Fruit fly (Drosophila melanogaster) whole organism, embryonic: ENCODE results near the gene Or85a.

ENCODE experiments used
- B-H1 ChIP-seq: fragments of 200-800 bp; sonication (Bioruptor generic); IDR thresholded peaks from 3 replicates; pipeline ENCODE4 v1.3.6; 2022; ENCODE audit warnings: missing biosample characterization, missing genetic modification characterization
- Bdp1 ChIP-seq: fragments of 200-800 bp; sonication (Bioruptor generic); optimal IDR thresholded peaks from 3 replicates; lab custom pipeline; 2016; ENCODE audit warnings: missing biosample characterization, missing genetic modification characterization
- CG10274 ChIP-seq: fragments of 200-800 bp; sonication (Bioruptor generic); optimal IDR thresholded peaks from 3 replicates; lab custom pipeline; 2017; ENCODE audit warnings: missing biosample characterization, mild to moderate bottlenecking, missing genetic modification characterization
- CG10366 ChIP-seq: fragments of 200-800 bp; sonication (Bioruptor generic); IDR thresholded peaks from 2 replicates; pipeline ENCODE4 v1.3.6; 2022; ENCODE audit warnings: missing biosample characterization, missing genetic modification characterization
- CG10565 ChIP-seq: fragments of 200-800 bp; sonication (Bioruptor generic); optimal IDR thresholded peaks from 3 replicates; lab custom pipeline; 2016; ENCODE audit warnings: missing biosample characterization, mild to moderate bottlenecking, missing genetic modification characterization
- CG11398 ChIP-seq: fragments of 200-800 bp; sonication (Bioruptor generic); optimal IDR thresholded peaks from 2 replicates; lab custom pipeline; 2016; ENCODE audit warnings: missing biosample characterization, missing genetic modification characterization
- CG12071 ChIP-seq: fragments of 200-800 bp; sonication (Bioruptor generic); optimal IDR thresholded peaks from 3 replicates; lab custom pipeline; 2018; ENCODE audit warnings: missing biosample characterization, mild to moderate bottlenecking, missing genetic modification characterization
- CG12391 ChIP-seq: fragments of 200-800 bp; sonication (Bioruptor generic); optimal IDR thresholded peaks from 3 replicates; lab custom pipeline; 2018; ENCODE audit warnings: missing biosample characterization, mild to moderate bottlenecking, missing genetic modification characterization, moderate library complexity
- CG14441 ChIP-seq: fragments of 200-800 bp; sonication (Bioruptor generic); IDR thresholded peaks from 2 replicates; pipeline ENCODE4 v1.3.6; 2022; ENCODE audit warnings: missing biosample characterization, missing genetic modification characterization
- CG17186 ChIP-seq: fragments of 200-800 bp; sonication (Bioruptor generic); optimal IDR thresholded peaks from 3 replicates; lab custom pipeline; 2017; ENCODE audit warnings: missing biosample characterization, missing genetic modification reagents, missing genetic modification characterization
- CG17568 ChIP-seq: fragments of 200-800 bp; sonication (Bioruptor generic); optimal IDR thresholded peaks from 2 replicates; lab custom pipeline; 2018; ENCODE audit warnings: missing biosample characterization, mild to moderate bottlenecking, missing genetic modification characterization, moderate library complexity
- CG18764 ChIP-seq: fragments of 200-800 bp; sonication (Bioruptor generic); optimal IDR thresholded peaks from 3 replicates; lab custom pipeline; 2016; ENCODE audit warnings: missing biosample characterization, missing genetic modification characterization
- CG33213 ChIP-seq: fragments of 200-800 bp; sonication (Bioruptor generic); optimal IDR thresholded peaks from 3 replicates; lab custom pipeline; 2016; ENCODE audit warnings: missing biosample characterization, missing genetic modification characterization
- CG34376 ChIP-seq: fragments of 200-800 bp; sonication (Bioruptor generic); optimal IDR thresholded peaks from 2 replicates; lab custom pipeline; 2018; ENCODE audit warnings: missing biosample characterization, mild to moderate bottlenecking, missing genetic modification characterization
- CG3726 ChIP-seq: fragments of 200-800 bp; sonication (Bioruptor generic); IDR thresholded peaks from 3 replicates; pipeline ENCODE4, ENCODE4 v1.3.6; 2022; ENCODE audit warnings: missing biosample characterization, missing genetic modification characterization
- CG4404 ChIP-seq: fragments of 200-800 bp; sonication (Bioruptor generic); IDR thresholded peaks from 2 replicates; pipeline ENCODE4 v1.3.6; 2022; ENCODE audit warnings: missing biosample characterization, missing genetic modification characterization
- CG6175 ChIP-seq: fragments of 200-800 bp; sonication (Bioruptor generic); IDR thresholded peaks from 3 replicates; pipeline ENCODE4 v1.3.6; 2022; ENCODE audit warnings: missing biosample characterization, missing genetic modification characterization
- CG6254 ChIP-seq: fragments of 200-800 bp; sonication (Bioruptor generic); optimal IDR thresholded peaks from 3 replicates; lab custom pipeline; 2017; ENCODE audit warnings: mild to moderate bottlenecking, missing biosample characterization, missing genetic modification reagents, missing genetic modification characterization
- CG7839 ChIP-seq: fragments of 200-800 bp; sonication (Bioruptor generic); optimal IDR thresholded peaks from 3 replicates; lab custom pipeline; 2018; ENCODE audit warnings: missing biosample characterization, mild to moderate bottlenecking, missing genetic modification characterization, moderate library complexity
- CG8478 ChIP-seq: fragments of >200 bp; optimal IDR thresholded peaks from 2 replicates; lab custom pipeline; 2018
- CG9797 ChIP-seq: fragments of 200-800 bp; sonication (Bioruptor generic); optimal IDR thresholded peaks from 3 replicates; lab custom pipeline; 2018; ENCODE audit warnings: missing biosample characterization, mild to moderate bottlenecking, missing genetic modification characterization
- CoRest ChIP-seq: fragments of 200-800 bp; sonication (Bioruptor generic); optimal IDR thresholded peaks from 3 replicates; lab custom pipeline; 2018; ENCODE audit warnings: missing biosample characterization, mild to moderate bottlenecking, missing genetic modification characterization, moderate library complexity
- CrebB ChIP-seq: fragments of 200-800 bp; sonication (Bioruptor generic); optimal IDR thresholded peaks from 3 replicates; lab custom pipeline; 2018; ENCODE audit warnings: missing biosample characterization, mild to moderate bottlenecking, missing genetic modification characterization
- Dek ChIP-seq: fragments of 200-800 bp; sonication (Bioruptor generic); optimal IDR thresholded peaks from 3 replicates; lab custom pipeline; 2019; ENCODE audit warnings: missing biosample characterization, mild to moderate bottlenecking, missing genetic modification characterization, moderate library complexity
- Drgx ChIP-seq: fragments of 200-800 bp; sonication (Bioruptor generic); IDR thresholded peaks from 2 replicates; pipeline ENCODE4 v1.3.6; 2022; ENCODE audit warnings: missing biosample characterization, missing genetic modification characterization
- HLH54F ChIP-seq: fragments of 200-800 bp; sonication (Bioruptor generic); optimal IDR thresholded peaks from 3 replicates; lab custom pipeline; 2016; ENCODE audit warnings: missing biosample characterization, missing genetic modification characterization
- Hr51 ChIP-seq, 2 experiments: fragments of 200-800 bp; sonication (Bioruptor generic); optimal IDR thresholded peaks; 2 replicates in 1 of 2; 3 replicates in 1 of 2; lab custom pipeline; 2016 to 2018; ENCODE audit warnings: missing biosample characterization in 2 of 2, missing genetic modification characterization in 2 of 2, mild to moderate bottlenecking in 1 of 2, moderate library complexity in 1 of 2
- Hr78 ChIP-seq, 2 experiments: fragments of 200-800 bp in 1 of 2; fragments of >200 bp in 1 of 2; sonication (Bioruptor generic) in 1 of 2; optimal IDR thresholded peaks; 2 replicates each; lab custom pipeline; 2017 to 2019; ENCODE audit warnings: missing biosample characterization in 2 of 2, missing genetic modification characterization in 2 of 2, mild to moderate bottlenecking in 1 of 2, moderate library complexity in 1 of 2
- Kr ChIP-seq: fragments of 200-800 bp; sonication (Bioruptor generic); optimal IDR thresholded peaks from 2 replicates; lab custom pipeline; 2017; ENCODE audit warnings: missing biosample characterization, mild to moderate bottlenecking, missing genetic modification characterization
- MBD-R2 ChIP-seq: fragments of 200-800 bp; sonication (Bioruptor generic); IDR thresholded peaks from 2 replicates; pipeline ENCODE4 v1.3.6; 2022; ENCODE audit warnings: missing biosample characterization, missing genetic modification characterization
- Sin3A ChIP-seq: fragments of >200 bp; optimal IDR thresholded peaks from 2 replicates; lab custom pipeline; 2018
- Sry-β ChIP-seq: fragments of 200-800 bp; sonication (Bioruptor generic); optimal IDR thresholded peaks from 2 replicates; lab custom pipeline; 2018; ENCODE audit warnings: missing biosample characterization, mild to moderate bottlenecking, missing genetic modification characterization, moderate library complexity
- Stat92E ChIP-seq, 3 experiments: fragments of >200 bp in 2 of 3; fragments of 200-800 bp in 1 of 3; sonication (Bioruptor generic) in 1 of 3; optimal IDR thresholded peaks; 2 replicates each; lab custom pipeline; 2017 to 2019; ENCODE audit warnings: missing biosample characterization in 3 of 3, missing genetic modification characterization in 3 of 3, mild to moderate bottlenecking in 1 of 3, moderate library complexity in 1 of 3
- Vsx1 ChIP-seq: fragments of 200-800 bp; sonication (Bioruptor generic); optimal IDR thresholded peaks from 2 replicates; lab custom pipeline; 2017; ENCODE audit warnings: missing biosample characterization, mild to moderate bottlenecking, missing genetic modification characterization, missing genetic modification reagents
- abd-A ChIP-seq: fragments of 200-800 bp; sonication (Bioruptor generic); optimal IDR thresholded peaks from 3 replicates; lab custom pipeline; 2019; ENCODE audit warnings: missing biosample characterization, mild to moderate bottlenecking, missing genetic modification characterization, moderate library complexity
- ara ChIP-seq: fragments of 200-800 bp; sonication (Bioruptor generic); IDR thresholded peaks from 2 replicates; pipeline ENCODE4 v1.3.6; 2022; ENCODE audit warnings: missing biosample characterization, missing genetic modification characterization
- bab2 ChIP-seq: fragments of 200-800 bp; sonication (Bioruptor generic); optimal IDR thresholded peaks from 2 replicates; lab custom pipeline; 2016; ENCODE audit warnings: missing biosample characterization, missing genetic modification characterization
- crc ChIP-seq: fragments of 200-800 bp; sonication (Bioruptor generic); optimal IDR thresholded peaks from 2 replicates; lab custom pipeline; 2016; ENCODE audit warnings: missing biosample characterization, missing genetic modification characterization
- croc ChIP-seq: fragments of 200-800 bp; sonication (Bioruptor generic); conservative IDR thresholded peaks from 3 replicates; pipeline ENCODE4 v1.3.6; 2022; ENCODE audit warnings: missing biosample characterization, missing genetic modification characterization
- fd64A ChIP-seq: fragments of 200-800 bp; sonication (Bioruptor generic); optimal IDR thresholded peaks from 3 replicates; lab custom pipeline; 2018; ENCODE audit warnings: missing biosample characterization, mild to moderate bottlenecking, missing genetic modification characterization
- gfzf ChIP-seq: fragments of 200-800 bp; sonication (Bioruptor generic); optimal IDR thresholded peaks from 2 replicates; lab custom pipeline; 2016; ENCODE audit warnings: missing biosample characterization, mild to moderate bottlenecking, missing genetic modification characterization, moderate library complexity
- inv ChIP-seq: fragments of 200-800 bp; sonication (Bioruptor generic); IDR thresholded peaks from 2 replicates; pipeline ENCODE4 v1.3.6; 2022; ENCODE audit warnings: missing biosample characterization, missing genetic modification characterization; ENCODE audit not compliant: partially characterized antibody
- kah ChIP-seq: fragments of 200-800 bp; sonication (Bioruptor generic); optimal IDR thresholded peaks from 2 replicates; lab custom pipeline; 2018; ENCODE audit warnings: missing biosample characterization, mild to moderate bottlenecking, missing genetic modification characterization
- kni ChIP-seq: fragments of 200-800 bp; sonication (Bioruptor generic); optimal IDR thresholded peaks from 3 replicates; lab custom pipeline; 2017; ENCODE audit warnings: mild to moderate bottlenecking, missing biosample characterization, missing genetic modification reagents, missing genetic modification characterization
- maf-S ChIP-seq: fragments of 200-800 bp; sonication (Bioruptor generic); optimal IDR thresholded peaks from 2 replicates; lab custom pipeline; 2016; ENCODE audit warnings: missing biosample characterization, missing genetic modification characterization
- p53 ChIP-seq: fragments of 200-800 bp; sonication (Bioruptor generic); optimal IDR thresholded peaks from 2 replicates; lab custom pipeline; 2016; ENCODE audit warnings: missing biosample characterization, missing genetic modification characterization
- pros ChIP-seq: fragments of 200-800 bp; sonication (Bioruptor generic); optimal IDR thresholded peaks from 3 replicates; lab custom pipeline; 2019; ENCODE audit warnings: missing biosample characterization, mild to moderate bottlenecking, missing genetic modification characterization, moderate library complexity
- rib ChIP-seq: fragments of 200-800 bp; sonication (Bioruptor generic); IDR thresholded peaks from 2 replicates; pipeline ENCODE4 v1.3.6; 2022; ENCODE audit warnings: missing biosample characterization, missing genetic modification characterization
- tin ChIP-seq: fragments of 200-800 bp; sonication (Bioruptor generic); optimal IDR thresholded peaks from 3 replicates; lab custom pipeline; 2016; ENCODE audit warnings: missing biosample characterization, missing genetic modification characterization
- z ChIP-seq: fragments of 200-800 bp; sonication (Bioruptor generic); IDR thresholded peaks from 3 replicates; pipeline ENCODE4 v1.3.6; 2022; ENCODE audit warnings: missing biosample characterization, missing genetic modification characterization

Or85a gene

DNA sequence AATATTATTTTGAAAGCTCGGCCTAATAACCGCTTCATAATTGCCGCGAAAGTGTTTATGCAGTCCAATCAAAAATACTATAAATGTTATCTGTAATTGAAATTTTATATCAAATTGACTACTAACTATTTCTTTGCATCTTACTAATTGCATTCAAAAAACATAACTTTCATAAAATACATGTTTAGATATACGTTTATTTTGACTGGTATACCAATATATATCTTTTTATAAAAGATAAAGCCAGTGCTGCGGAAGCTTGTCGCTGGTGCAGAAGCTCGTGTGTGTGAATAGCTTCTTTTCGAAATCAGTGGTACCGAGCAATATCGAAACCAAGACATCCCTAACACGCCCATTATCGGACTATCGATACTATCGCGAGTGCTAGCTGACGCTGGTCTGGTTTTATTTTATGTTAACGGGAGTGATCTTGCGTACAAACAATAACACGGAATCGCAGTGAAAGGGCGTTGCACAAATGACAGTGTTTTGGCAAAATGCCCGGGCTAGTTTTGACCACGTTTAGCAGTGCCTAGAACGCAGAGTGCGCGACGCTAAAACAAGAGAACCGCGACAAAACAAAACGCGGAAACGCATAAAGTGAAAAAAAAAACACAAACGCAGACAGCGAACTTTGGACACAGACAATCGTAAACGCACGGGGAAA lies 28.0 kb downstream of the Or85a start, which contains the start of gene Atg13 (continued):
- TF ChIP-seq CG17568 (GFP tag; lab: Kevin White, UChicago), result no peak
- TF ChIP-seq Hr51 (GFP tag; optimal IDR thresholded peaks at IDR 0.05; lab: Kevin White, UChicago), result no peak
- peak; percentile 2 for TF ChIP-seq bab2 (GFP tag; lab: Kevin White, UChicago)
- TF ChIP-seq CG8478 (lab: Kevin White, UChicago), result no peak
- TF ChIP-seq CG33213 (GFP tag; lab: Kevin White, UChicago), result no peak
- no peak for TF ChIP-seq CG14441 (GFP tag; lab: Robert Waterston, UW)
- TF ChIP-seq CG6175 (GFP tag; lab: Robert Waterston, UW), result no peak
- TF ChIP-seq kni (GFP tag; lab: Kevin White, UChicago), result no peak
- TF ChIP-seq CG12391 (tag; lab: Kevin White, UChicago), result peak; percentile 52
- TF ChIP-seq CG17186 (GFP tag; lab: Kevin White, UChicago), result peak; percentile 2
- TF ChIP-seq B-H1 (GFP tag; lab: Robert Waterston, UW), result no peak
- no peak for TF ChIP-seq z (GFP tag; lab: Robert Waterston, UW)
- no peak for TF ChIP-seq gfzf (GFP tag; lab: Kevin White, UChicago)
- no peak for TF ChIP-seq ara
- no peak for TF ChIP-seq Vsx1 (GFP tag; lab: Kevin White, UChicago)
- no peak for TF ChIP-seq CG18764 (GFP tag; lab: Kevin White, UChicago)
- peak; percentile 8 for TF ChIP-seq kah (GFP tag; lab: Kevin White, UChicago)
- no peak for TF ChIP-seq pros (GFP tag; lab: Kevin White, UChicago)
- no peak for TF ChIP-seq Kr (GFP tag; lab: Kevin White, UChicago)
- TF ChIP-seq CG9797 (GFP tag; lab: Kevin White, UChicago), result peak; percentile 28
- peak; percentile 11 for TF ChIP-seq Sry-β (GFP tag; lab: Kevin White, UChicago)
- TF ChIP-seq Sin3A, result peak; percentile 92
- TF ChIP-seq Drgx (GFP tag; lab: Robert Waterston, UW), result peak; percentile 75; the same call in 1 of the 2 replicates
- peak; percentile 27; the same call in 1 of the 2 replicates for TF ChIP-seq MBD-R2 (GFP tag; lab: Robert Waterston, UW)
- no peak for TF ChIP-seq CG7839 (tag; lab: Kevin White, UChicago)
- TF ChIP-seq Dek (tag; lab: Kevin White, UChicago), result no peak
- no peak for TF ChIP-seq maf-S (GFP tag; lab: Kevin White, UChicago)
- no peak for TF ChIP-seq p53 (GFP tag; lab: Kevin White, UChicago)
- TF ChIP-seq CG3726 (GFP tag; lab: Robert Waterston, UW), result no peak
- TF ChIP-seq croc (GFP tag; lab: Robert Waterston, UW), result no peak
- TF ChIP-seq CrebB (tag; lab: Kevin White, UChicago), result no peak
- peak; percentile 70 for TF ChIP-seq CoRest
- no peak for TF ChIP-seq Stat92E (GFP tag; optimal IDR thresholded peaks at IDR 0.05; lab: Kevin White, UChicago)
- no peak for TF ChIP-seq CG11398
- no peak for TF ChIP-seq Hr78 (GFP tag; optimal IDR thresholded peaks at IDR 0.05; lab: Kevin White, UChicago)
- no peak for TF ChIP-seq abd-A (tag; lab: Kevin White, UChicago)
- TF ChIP-seq tin, result peak; percentile 39
- no peak for TF ChIP-seq crc (GFP tag; lab: Kevin White, UChicago)
- TF ChIP-seq CG34376 (GFP tag; lab: Kevin White, UChicago), result no peak
- peak; percentile 70 for TF ChIP-seq inv (GFP tag; lab: Robert Waterston, UW)
- TF ChIP-seq HLH54F (GFP tag; lab: Kevin White, UChicago), result peak; percentile 15
- TF ChIP-seq CG10274 (GFP tag; lab: Kevin White, UChicago), result no peak
- no peak for TF ChIP-seq CG6254 (GFP tag; lab: Kevin White, UChicago)
- no peak for TF ChIP-seq Bdp1
- TF ChIP-seq fd64A (GFP tag; lab: Kevin White, UChicago), result no peak
- TF ChIP-seq CG4404, result no peak
- TF ChIP-seq CG10366 (GFP tag; lab: Robert Waterston, UW), result no peak
- TF ChIP-seq CG10565, result no peak
- TF ChIP-seq CG12071, result no peak
- TF ChIP-seq rib (GFP tag; lab: Robert Waterston, UW), result no peak
